Worm (Caenorhabditis elegans) whole organism, young adult: ENCODE data around the gene bgnt-1.1.

Source experiments
- B0019.2 ChIP-seq: fragments of 200-800 bp; sonication (Bioruptor generic); conservative IDR thresholded peaks from 2 replicates; pipeline ENCODE4 v1.3.6; 2022; ENCODE audit warnings: missing genetic modification reagents, missing genetic modification characterization, missing compliant biosample characterization
- B0261.1 ChIP-seq: sonication (generic microtip); optimal IDR thresholded peaks from 2 replicates; lab custom pipeline; 2016; ENCODE audit warnings: mild to moderate bottlenecking, missing genetic modification characterization, moderate library complexity, missing compliant biosample characterization
- C06A6.2 ChIP-seq: fragments of 200-800 bp; sonication (Bioruptor generic); conservative IDR thresholded peaks from 2 replicates; pipeline ENCODE4 v1.3.6; 2022; ENCODE audit warnings: missing genetic modification characterization, missing compliant biosample characterization
- D2030.7 ChIP-seq: fragments of 200-800 bp; sonication (Bioruptor generic); IDR thresholded peaks from 2 replicates; pipeline ENCODE4 v1.3.6; 2022; ENCODE audit warnings: missing genetic modification reagents, missing genetic modification characterization, missing compliant biosample characterization
- F10E7.11 ChIP-seq: sonication (generic microtip); optimal IDR thresholded peaks from 2 replicates; lab custom pipeline; 2017; ENCODE audit warnings: mild to moderate bottlenecking, missing genetic modification characterization, moderate library complexity, missing compliant biosample characterization
- F22D6.2 ChIP-seq: sonication (generic microtip); optimal IDR thresholded peaks from 2 replicates; lab custom pipeline; 2016; ENCODE audit warnings: mild to moderate bottlenecking, missing genetic modification characterization, missing compliant biosample characterization
- F23B12.7 ChIP-seq: sonication (generic microtip); optimal IDR thresholded peaks from 2 replicates; lab custom pipeline; 2017; ENCODE audit warnings: missing genetic modification characterization, mild to moderate bottlenecking, missing compliant biosample characterization, antibody characterized with exemption, moderate library complexity; ENCODE audit not compliant: insufficient read depth
- F57A8.1 ChIP-seq: fragments of 200-800 bp; sonication (Bioruptor generic); optimal IDR thresholded peaks from 2 replicates; lab custom pipeline; 2018; ENCODE audit warnings: mild to moderate bottlenecking, missing genetic modification characterization, moderate library complexity, missing compliant biosample characterization
- K11D2.4 ChIP-seq: fragments of 200-800 bp; sonication (Bioruptor generic); IDR thresholded peaks from 2 replicates; pipeline ENCODE4 v1.3.6; 2022; ENCODE audit warnings: missing genetic modification reagents, missing genetic modification characterization, missing compliant biosample characterization
- T26A5.8 ChIP-seq: sonication (generic microtip); optimal IDR thresholded peaks from 2 replicates; lab custom pipeline; 2016; ENCODE audit warnings: missing genetic modification characterization, missing compliant biosample characterization
- Y56A3A.18 ChIP-seq: fragments of 200-800 bp; sonication (Bioruptor generic); IDR thresholded peaks from 2 replicates; pipeline ENCODE4 v1.3.6; 2022; ENCODE audit warnings: missing genetic modification reagents, missing genetic modification characterization, missing compliant biosample characterization
- Y67H2A.10 ChIP-seq: fragments of 200-800 bp; sonication (Bioruptor generic); conservative IDR thresholded peaks from 2 replicates; pipeline ENCODE4 v1.3.6; 2022; ENCODE audit warnings: missing genetic modification reagents, missing genetic modification characterization, missing compliant biosample characterization
- ZK185.1 ChIP-seq: sonication (generic microtip); optimal IDR thresholded peaks from 2 replicates; lab custom pipeline; 2016; ENCODE audit warnings: mild to moderate bottlenecking, missing genetic modification characterization, missing compliant biosample characterization; ENCODE audit not compliant: poor library complexity, severe bottlenecking
- ama-1 ChIP-seq, 3 experiments: fragments of 150-350 bp in 1 of 3; sonication (generic microtip) in 2 of 3; optimal IDR thresholded peaks; 2 replicates each; lab custom pipeline; 2014 to 2018; ENCODE audit warnings: missing biosample characterization in 2 of 3, missing genetic modification characterization in 2 of 3, missing genetic modification reagents in 2 of 3
- attf-6 ChIP-seq: fragments of 200-800 bp; sonication (Bioruptor generic); IDR thresholded peaks from 2 replicates; pipeline ENCODE4 v1.3.6; 2022; ENCODE audit warnings: missing genetic modification reagents, missing genetic modification characterization, missing compliant biosample characterization
- cebp-1 ChIP-seq, 2 experiments: fragments of 200-800 bp in 1 of 2; sonication (Bioruptor generic) in 1 of 2; sonication (generic microtip) in 1 of 2; IDR thresholded peaks in 1 of 2; optimal IDR thresholded peaks in 1 of 2; 2 replicates each; pipeline versions ENCODE4 v1.3.6 to Lab custom; 2017 to 2022; ENCODE audit warnings: missing compliant biosample characterization in 2 of 2, missing genetic modification characterization in 2 of 2, mild to moderate bottlenecking in 1 of 2, missing genetic modification reagents in 1 of 2, moderate library complexity in 1 of 2
- cebp-2 ChIP-seq: fragments of 200-800 bp; sonication (Bioruptor generic); IDR thresholded peaks from 2 replicates; pipeline ENCODE4 v1.3.6; 2022; ENCODE audit warnings: missing genetic modification characterization, missing compliant biosample characterization
- egl-44 ChIP-seq: fragments of 200-800 bp; sonication (Bioruptor generic); IDR thresholded peaks from 2 replicates; pipeline ENCODE4 v1.3.6; 2022; ENCODE audit warnings: missing genetic modification reagents, missing genetic modification characterization, missing compliant biosample characterization
- ets-4 ChIP-seq: fragments of 200-800 bp; sonication (Bioruptor generic); optimal IDR thresholded peaks from 2 replicates; lab custom pipeline; 2018; ENCODE audit warnings: mild to moderate bottlenecking, missing genetic modification characterization, missing compliant biosample characterization
- gei-17 ChIP-seq: fragments of 200-800 bp; sonication (Bioruptor generic); optimal IDR thresholded peaks from 2 replicates; lab custom pipeline; 2018; ENCODE audit warnings: mild to moderate bottlenecking, missing genetic modification characterization, missing compliant biosample characterization
- him-1 ChIP-seq: sonication (generic microtip); optimal IDR thresholded peaks from 2 replicates; lab custom pipeline; 2016; ENCODE audit warnings: missing genotype, missing genetic modification reagents, missing genetic modification characterization, missing compliant biosample characterization
- hmg-1.2 ChIP-seq: fragments of 200-800 bp; sonication (Bioruptor generic); IDR thresholded peaks from 2 replicates; pipeline ENCODE4 v1.3.6; 2022; ENCODE audit warnings: missing genetic modification reagents, missing genetic modification characterization, missing compliant biosample characterization
- hrde-1 ChIP-seq: sonication (generic microtip); optimal IDR thresholded peaks from 2 replicates; lab custom pipeline; 2016; ENCODE audit warnings: missing genetic modification characterization, mild to moderate bottlenecking, missing compliant biosample characterization, moderate library complexity, missing genotype, missing genetic modification reagents, borderline replicate concordance
- lag-1 ChIP-seq: fragments of 200-800 bp; sonication (Bioruptor generic); IDR thresholded peaks from 2 replicates; pipeline ENCODE4 v1.3.6; 2022; ENCODE audit warnings: missing genetic modification reagents, missing genetic modification characterization, missing compliant biosample characterization
- let-607 ChIP-seq, 2 experiments: fragments of 200-800 bp in 1 of 2; sonication (Bioruptor generic) in 1 of 2; sonication (generic microtip) in 1 of 2; optimal IDR thresholded peaks; 2 replicates each; lab custom pipeline; 2016 to 2018; ENCODE audit warnings: mild to moderate bottlenecking in 2 of 2, missing compliant biosample characterization in 2 of 2, missing genetic modification characterization in 2 of 2, moderate library complexity in 2 of 2, missing genotype in 1 of 2
- lin-35 ChIP-seq, 3 experiments: fragments of 150-350 bp in 2 of 3; sonication (generic microtip) in 1 of 3; optimal IDR thresholded peaks; 2 replicates each; lab custom pipeline; 2014 to 2018; ENCODE audit warnings: missing biosample characterization in 3 of 3, missing genetic modification characterization in 3 of 3, missing genetic modification reagents in 3 of 3
- lin-40 ChIP-seq: sonication (generic microtip); optimal IDR thresholded peaks from 2 replicates; lab custom pipeline; 2016; ENCODE audit warnings: missing genetic modification characterization, mild to moderate bottlenecking, missing compliant biosample characterization, missing genotype, missing genetic modification reagents
- lsy-27 ChIP-seq: sonication (generic microtip); optimal IDR thresholded peaks from 2 replicates; lab custom pipeline; 2017; ENCODE audit warnings: missing genetic modification characterization, mild to moderate bottlenecking, missing compliant biosample characterization, antibody characterized with exemption, missing genotype, borderline replicate concordance; ENCODE audit not compliant: insufficient read depth
- madf-10 ChIP-seq: sonication (generic microtip); optimal IDR thresholded peaks from 2 replicates; lab custom pipeline; 2016; ENCODE audit warnings: mild to moderate bottlenecking, missing genetic modification characterization, missing compliant biosample characterization
- madf-3 ChIP-seq: fragments of 200-800 bp; sonication (Bioruptor generic); IDR thresholded peaks from 2 replicates; pipeline ENCODE4 v1.3.6; 2022; ENCODE audit warnings: missing genetic modification reagents, missing genetic modification characterization, missing compliant biosample characterization
- madf-8 ChIP-seq: fragments of 200-800 bp; sonication (Bioruptor generic); conservative IDR thresholded peaks from 2 replicates; pipeline ENCODE4 v1.3.6; 2022; ENCODE audit warnings: missing genetic modification reagents, missing genetic modification characterization, missing compliant biosample characterization
- nhr-179 ChIP-seq: sonication (generic microtip); optimal IDR thresholded peaks from 2 replicates; lab custom pipeline; 2016; ENCODE audit warnings: mild to moderate bottlenecking, missing genetic modification characterization, missing compliant biosample characterization
- nhr-27 ChIP-seq: fragments of 200-800 bp; sonication (Bioruptor generic); optimal IDR thresholded peaks from 2 replicates; lab custom pipeline; 2018; ENCODE audit warnings: mild to moderate bottlenecking, missing genetic modification characterization, moderate library complexity, missing compliant biosample characterization
- pha-4 ChIP-seq: fragments of 150-350 bp; sonication (generic microtip); optimal IDR thresholded peaks from 2 replicates; lab custom pipeline; 2014; ENCODE audit warnings: missing biosample characterization, missing genetic modification reagents, missing genetic modification characterization
- rec-8 ChIP-seq, 2 experiments: sonication (generic microtip); optimal IDR thresholded peaks; 2 replicates each; lab custom pipeline; 2016; ENCODE audit warnings: mild to moderate bottlenecking in 2 of 2, missing genetic modification characterization in 2 of 2, missing genetic modification reagents in 2 of 2, missing genotype in 2 of 2, missing biosample characterization in 1 of 2, missing compliant biosample characterization in 1 of 2, moderate library complexity in 1 of 2
- sea-2 ChIP-seq: fragments of 200-800 bp; sonication (Bioruptor generic); IDR thresholded peaks from 2 replicates; pipeline ENCODE4 v1.3.6; 2022; ENCODE audit warnings: missing genetic modification characterization, missing compliant biosample characterization
- snpc-4 ChIP-seq, 5 experiments: fragments of 150-350 bp in 1 of 5; sonication (generic microtip) in 4 of 5; optimal IDR thresholded peaks; 2 replicates each; lab custom pipeline; 2014 to 2018; ENCODE audit warnings: missing genetic modification characterization in 5 of 5, missing biosample characterization in 3 of 5, antibody characterized with exemption in 2 of 5, mild to moderate bottlenecking in 2 of 5, missing compliant biosample characterization in 2 of 5, missing genotype in 2 of 5, moderate library complexity in 2 of 5, missing genetic modification reagents in 1 of 5
- xnd-1 ChIP-seq: sonication (generic microtip); optimal IDR thresholded peaks from 2 replicates; lab custom pipeline; 2016; ENCODE audit warnings: missing genotype, missing genetic modification reagents, missing genetic modification characterization, missing compliant biosample characterization
- ztf-18 ChIP-seq: sonication (generic microtip); optimal IDR thresholded peaks from 2 replicates; lab custom pipeline; 2016; ENCODE audit warnings: missing genotype, mild to moderate bottlenecking, missing genetic modification characterization, missing compliant biosample characterization
- ztf-25 ChIP-seq: fragments of 200-800 bp; sonication (Bioruptor generic); IDR thresholded peaks from 2 replicates; pipeline ENCODE4 v1.3.6; 2022; ENCODE audit warnings: missing genetic modification reagents, missing genetic modification characterization, missing compliant biosample characterization
- ztf-6 ChIP-seq: fragments of 200-800 bp; sonication (Bioruptor generic); IDR thresholded peaks from 2 replicates; pipeline ENCODE4 v1.3.6; 2022; ENCODE audit warnings: missing genetic modification reagents, missing genetic modification characterization, missing compliant biosample characterization

bgnt-1.1 gene

DNA sequence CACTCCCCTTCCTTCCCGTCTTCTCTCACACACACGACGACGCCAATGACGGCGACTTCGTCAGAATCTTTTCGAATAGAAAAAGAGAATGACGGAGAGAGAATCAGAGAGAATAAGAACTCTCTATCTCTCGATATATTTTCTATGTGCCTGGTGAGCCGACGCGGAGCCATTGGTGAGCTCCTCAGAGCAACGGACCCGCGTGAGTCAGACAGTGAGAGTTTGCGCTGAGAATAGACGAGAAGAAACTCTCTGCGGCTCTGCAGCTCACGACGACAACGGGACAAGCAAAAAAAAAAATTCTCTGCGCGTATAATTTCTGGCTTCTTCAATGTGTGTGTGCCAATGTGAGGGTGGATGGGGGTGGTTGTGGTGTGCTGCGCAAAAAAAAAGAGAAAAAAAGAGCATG is 27.4 kb downstream of the bgnt-1.1 start (continued):
- TF ChIP-seq him-1 (tag; lab: Kevin White, UChicago) (no peak), ZK185.1 (tag; lab: Kevin White, UChicago) (no peak), B0019.2 (GFP tag; lab: Robert Waterston, UW) (no peak), lin-40 (tag; lab: Kevin White, UChicago) (peak; percentile 44), F22D6.2 (tag; lab: Kevin White, UChicago) (no peak), Y56A3A.18 (no peak), F10E7.11 (tag; lab: Kevin White, UChicago) (no peak), ets-4 (GFP tag; lab: Kevin White, UChicago) (no peak), cebp-1 (GFP tag; IDR thresholded peaks at IDR 0.05; lab: Robert Waterston, UW) (no peak), cebp-1 (tag; optimal IDR thresholded peaks at IDR 0.05; lab: Kevin White, UChicago) (peak; percentile 43), B0261.1 (tag; lab: Kevin White, UChicago) (no peak), pha-4 (no peak), F57A8.1 (GFP tag; lab: Kevin White, UChicago) (no peak), hmg-1.2 (GFP tag; lab: Robert Waterston, UW) (peak; percentile 18; the same call in 1 of the 2 replicates), ama-1 (optimal IDR thresholded peaks at IDR 0.05; lab: Kevin White, UChicago) (no peak), ama-1 (GFP tag; optimal IDR thresholded peaks at IDR 0.05; lab: Kevin White, UChicago) (no peak), rec-8 (tag; optimal IDR thresholded peaks at IDR 0.05; lab: Kevin White, UChicago) (no peak), hrde-1 (tag; lab: Kevin White, UChicago) (no peak), C06A6.2 (GFP tag; lab: Robert Waterston, UW) (no peak), Y67H2A.10 (GFP tag; lab: Robert Waterston, UW) (no peak), cebp-2 (GFP tag; lab: Robert Waterston, UW) (no peak), K11D2.4 (GFP tag; lab: Robert Waterston, UW) (no peak), D2030.7 (no peak), madf-10 (tag; lab: Kevin White, UChicago) (peak; percentile 29)

- TF ChIP-seq lsy-27 (no peak), gei-17 (GFP tag; lab: Kevin White, UChicago) (no peak), ztf-25 (GFP tag; lab: Robert Waterston, UW) (no peak), sea-2 (GFP tag; lab: Robert Waterston, UW) (no peak), lin-35 (GFP tag; optimal IDR thresholded peaks at IDR 0.05; lab: Kevin White, UChicago) (no peak), ztf-18 (no peak), let-607 (tag; optimal IDR thresholded peaks at IDR 0.05; lab: Kevin White, UChicago) (no peak), madf-8 (GFP tag; lab: Robert Waterston, UW) (no peak), nhr-179 (no peak)
Observed at ce11 chrIV:10500481-10500880, 27.9 kb downstream of the bgnt-1.1 start.

DNA sequence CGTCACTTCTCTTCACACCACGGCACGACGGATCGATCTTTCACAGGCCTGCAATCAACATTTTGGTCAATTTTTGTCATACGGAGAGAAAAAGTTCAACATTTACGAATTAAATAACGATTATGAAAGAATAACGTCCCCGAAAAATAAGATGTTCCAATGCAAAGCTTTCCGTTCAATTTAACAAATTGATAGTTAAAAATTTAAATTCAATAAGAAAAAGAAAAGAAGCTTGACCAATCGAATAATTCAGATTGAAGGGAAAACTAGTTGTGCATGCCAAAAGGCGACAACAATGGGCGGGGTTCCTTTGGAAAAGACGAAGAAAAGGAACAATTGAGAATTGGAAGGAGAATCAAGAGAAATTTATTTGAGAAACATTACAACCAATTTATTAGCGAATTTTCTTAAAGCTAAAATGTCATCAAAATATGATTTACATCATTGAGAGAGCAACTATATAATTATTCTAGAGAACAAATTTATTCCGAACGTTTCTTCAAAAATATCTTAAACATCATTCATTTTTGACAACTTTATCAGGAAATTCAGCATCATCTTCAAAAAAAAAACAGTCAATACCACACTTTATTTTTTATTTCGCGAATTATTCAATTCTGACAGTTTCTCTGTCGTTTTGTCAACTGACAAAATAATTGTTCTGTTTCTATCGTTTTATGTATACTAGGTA is 29.1 kb downstream of the bgnt-1.1 start, which contains the start of gene tax-6:
tax-6 (minus strand) TSS at position 51 of the 691 bp plus-strand sequence.
- TF ChIP-seq snpc-4 (GFP tag; optimal IDR thresholded peaks at IDR 0.05; lab: Kevin White, UChicago) (no peak), snpc-4 (tag; optimal IDR thresholded peaks at IDR 0.05; lab: Kevin White, UChicago) (no peak), T26A5.8 (tag; lab: Kevin White, UChicago) (no peak), egl-44 (GFP tag; lab: Robert Waterston, UW) (no peak), attf-6 (GFP tag; lab: Robert Waterston, UW) (no peak), xnd-1 (tag; lab: Kevin White, UChicago) (no peak), him-1 (tag; lab: Kevin White, UChicago) (no peak), rec-8 (tag; optimal IDR thresholded peaks at IDR 0.05; lab: Kevin White, UChicago) (no peak), F23B12.7 (no peak), F22D6.2 (tag; lab: Kevin White, UChicago) (no peak), hrde-1 (tag; lab: Kevin White, UChicago) (no peak), nhr-179 (no peak), Y56A3A.18 (no peak), ztf-6 (GFP tag; lab: Robert Waterston, UW) (no peak), madf-3 (GFP tag; lab: Robert Waterston, UW) (no peak), nhr-27 (tag; lab: Kevin White, UChicago) (no peak), lag-1 (GFP tag; lab: Robert Waterston, UW) (no peak)
